Fruit fly (Drosophila melanogaster) whole organism, embryonic: Measurements from ENCODE around the gene Ing5.

ENCODE experiments used
- Atf-2 ChIP-seq: fragments of 200-800 bp; sonication (Bioruptor generic); optimal IDR thresholded peaks from 2 replicates; lab custom pipeline; 2016; ENCODE audit warnings: missing biosample characterization, missing genetic modification characterization
- CG10209 ChIP-seq: fragments of 200-800 bp; sonication (Bioruptor generic); optimal IDR thresholded peaks from 3 replicates; lab custom pipeline; 2017; ENCODE audit warnings: missing biosample characterization, mild to moderate bottlenecking, missing genetic modification characterization, missing genetic modification reagents
- CG10267 ChIP-seq: fragments of 200-800 bp; sonication (Bioruptor generic); optimal IDR thresholded peaks from 2 replicates; lab custom pipeline; 2018; ENCODE audit warnings: missing biosample characterization, mild to moderate bottlenecking, missing genetic modification characterization, moderate library complexity
- CG10959 ChIP-seq: fragments of 200-800 bp; sonication (Bioruptor generic); IDR thresholded peaks from 2 replicates; pipeline ENCODE4 v1.3.6; 2022; ENCODE audit warnings: missing biosample characterization, missing genetic modification characterization
- CG12659 ChIP-seq: fragments of 200-800 bp; sonication (Bioruptor generic); optimal IDR thresholded peaks from 3 replicates; lab custom pipeline; 2017; ENCODE audit warnings: mild to moderate bottlenecking, missing biosample characterization, missing genetic modification reagents, missing genetic modification characterization
- CG13424 ChIP-seq: fragments of 200-800 bp; sonication (Bioruptor generic); optimal IDR thresholded peaks from 2 replicates; lab custom pipeline; 2019; ENCODE audit warnings: missing biosample characterization, mild to moderate bottlenecking, missing genetic modification characterization, moderate library complexity
- CG13624 ChIP-seq: fragments of 200-800 bp; sonication (Bioruptor generic); optimal IDR thresholded peaks from 2 replicates; lab custom pipeline; 2016; ENCODE audit warnings: missing biosample characterization, missing genetic modification characterization
- CG14441 ChIP-seq: fragments of 200-800 bp; sonication (Bioruptor generic); IDR thresholded peaks from 2 replicates; pipeline ENCODE4 v1.3.6; 2022; ENCODE audit warnings: missing biosample characterization, missing genetic modification characterization
- CG14860 ChIP-seq: fragments of 200-800 bp; sonication (Bioruptor generic); IDR thresholded peaks from 3 replicates; pipeline ENCODE4 v1.3.6; 2022; ENCODE audit warnings: missing biosample characterization, missing genetic modification characterization; ENCODE audit not compliant: partially characterized antibody
- CG1529 ChIP-seq: fragments of 200-800 bp; sonication (Bioruptor generic); optimal IDR thresholded peaks from 3 replicates; lab custom pipeline; 2018; ENCODE audit warnings: missing biosample characterization, missing genetic modification characterization
- CG17912 ChIP-seq: fragments of 200-800 bp; sonication (Bioruptor generic); optimal IDR thresholded peaks from 2 replicates; lab custom pipeline; 2018; ENCODE audit warnings: missing biosample characterization, mild to moderate bottlenecking, missing genetic modification characterization
- CG3726 ChIP-seq: fragments of 200-800 bp; sonication (Bioruptor generic); IDR thresholded peaks from 3 replicates; pipeline ENCODE4, ENCODE4 v1.3.6; 2022; ENCODE audit warnings: missing biosample characterization, missing genetic modification characterization
- CG4854 ChIP-seq: fragments of 200-800 bp; sonication (Bioruptor generic); optimal IDR thresholded peaks from 2 replicates; lab custom pipeline; 2016; ENCODE audit warnings: missing biosample characterization, missing genetic modification characterization, inconsistent platforms
- CG6813 ChIP-seq: fragments of 200-800 bp; sonication (Bioruptor generic); optimal IDR thresholded peaks from 2 replicates; lab custom pipeline; 2017; ENCODE audit warnings: missing biosample characterization, missing genetic modification characterization, mild to moderate bottlenecking, moderate library complexity, missing genetic modification reagents
- CG7357 ChIP-seq: fragments of 200-800 bp; sonication (Bioruptor generic); IDR thresholded peaks from 3 replicates; pipeline ENCODE4 v1.3.6; 2022; ENCODE audit warnings: missing biosample characterization, missing genetic modification characterization
- CG7839 ChIP-seq: fragments of 200-800 bp; sonication (Bioruptor generic); optimal IDR thresholded peaks from 3 replicates; lab custom pipeline; 2018; ENCODE audit warnings: missing biosample characterization, mild to moderate bottlenecking, missing genetic modification characterization, moderate library complexity
- CG8089 ChIP-seq: fragments of 200-800 bp; sonication (Bioruptor generic); optimal IDR thresholded peaks from 3 replicates; lab custom pipeline; 2016; ENCODE audit warnings: missing biosample characterization, missing genetic modification characterization
- CG8281 ChIP-seq: fragments of 200-800 bp; sonication (Bioruptor generic); optimal IDR thresholded peaks from 2 replicates; lab custom pipeline; 2018; ENCODE audit warnings: missing biosample characterization, mild to moderate bottlenecking, missing genetic modification characterization, moderate library complexity
- CG9609 ChIP-seq: fragments of 200-800 bp; sonication (Bioruptor generic); optimal IDR thresholded peaks from 3 replicates; lab custom pipeline; 2016; ENCODE audit warnings: missing biosample characterization, missing genetic modification characterization
- CG9932 ChIP-seq: fragments of 200-800 bp; sonication (Bioruptor generic); IDR thresholded peaks from 2 replicates; pipeline ENCODE4 v1.3.6; 2022; ENCODE audit warnings: missing biosample characterization, missing genetic modification characterization
- CoRest ChIP-seq: fragments of 200-800 bp; sonication (Bioruptor generic); optimal IDR thresholded peaks from 3 replicates; lab custom pipeline; 2018; ENCODE audit warnings: missing biosample characterization, mild to moderate bottlenecking, missing genetic modification characterization, moderate library complexity
- D19B ChIP-seq: fragments of 200-800 bp; sonication (Bioruptor generic); optimal IDR thresholded peaks from 2 replicates; lab custom pipeline; 2017; ENCODE audit warnings: missing biosample characterization, mild to moderate bottlenecking, missing genetic modification characterization
- Dp ChIP-seq: fragments of 200-800 bp; sonication (Bioruptor generic); optimal IDR thresholded peaks from 2 replicates; lab custom pipeline; 2018; ENCODE audit warnings: missing biosample characterization, mild to moderate bottlenecking, missing genetic modification characterization, moderate library complexity
- Dref ChIP-seq: fragments of 200-800 bp; sonication (Bioruptor generic); IDR thresholded peaks from 2 replicates; pipeline ENCODE4 v1.3.6; 2022; ENCODE audit warnings: missing biosample characterization, missing genetic modification characterization
- E2f2 ChIP-seq: fragments of 200-800 bp; sonication (Bioruptor generic); IDR thresholded peaks from 2 replicates; pipeline ENCODE4 v1.3.6; 2022; ENCODE audit warnings: missing biosample characterization, missing genetic modification characterization
- Gug ChIP-seq: fragments of 200-800 bp; sonication (Bioruptor generic); IDR thresholded peaks from 4 replicates; pipeline ENCODE4 v1.3.6; 2022; ENCODE audit warnings: missing biosample characterization, missing genetic modification characterization
- H2.0 ChIP-seq: fragments of 200-800 bp; sonication (Bioruptor generic); IDR thresholded peaks from 2 replicates; pipeline ENCODE4 v1.3.6; 2022; ENCODE audit warnings: missing biosample characterization, missing genetic modification characterization
- HmgZ ChIP-seq: fragments of 200-800 bp; sonication (Bioruptor generic); optimal IDR thresholded peaks from 2 replicates; lab custom pipeline; 2018; ENCODE audit warnings: missing biosample characterization, mild to moderate bottlenecking, missing genetic modification characterization
- Hr78 ChIP-seq, 2 experiments: fragments of 200-800 bp in 1 of 2; fragments of >200 bp in 1 of 2; sonication (Bioruptor generic) in 1 of 2; optimal IDR thresholded peaks; 2 replicates each; lab custom pipeline; 2017 to 2019; ENCODE audit warnings: missing biosample characterization in 2 of 2, missing genetic modification characterization in 2 of 2, mild to moderate bottlenecking in 1 of 2, moderate library complexity in 1 of 2
- Mes4 ChIP-seq: fragments of 200-800 bp; sonication (Bioruptor generic); optimal IDR thresholded peaks from 2 replicates; lab custom pipeline; 2016; ENCODE audit warnings: missing biosample characterization, missing genetic modification characterization
- NC2β ChIP-seq: fragments of 200-800 bp; sonication (Bioruptor generic); optimal IDR thresholded peaks from 2 replicates; lab custom pipeline; 2016; ENCODE audit warnings: missing biosample characterization, missing genetic modification characterization
- PHDP ChIP-seq: fragments of 200-800 bp; sonication (Bioruptor generic); optimal IDR thresholded peaks from 3 replicates; lab custom pipeline; 2018; ENCODE audit warnings: missing biosample characterization, mild to moderate bottlenecking, missing genetic modification characterization, moderate library complexity
- Ptx1 ChIP-seq: fragments of 200-800 bp; sonication (Bioruptor generic); IDR thresholded peaks from 2 replicates; pipeline ENCODE4 v1.3.6; 2022; ENCODE audit warnings: missing biosample characterization, missing genetic modification characterization
- Sin3A ChIP-seq: fragments of >200 bp; optimal IDR thresholded peaks from 2 replicates; lab custom pipeline; 2018
- Sry-δ ChIP-seq: fragments of 200-800 bp; sonication (Bioruptor generic); optimal IDR thresholded peaks from 2 replicates; lab custom pipeline; 2016; ENCODE audit warnings: missing biosample characterization, missing genetic modification characterization
- YL-1 ChIP-seq: fragments of 200-800 bp; sonication (Bioruptor generic); optimal IDR thresholded peaks from 3 replicates; lab custom pipeline; 2017; ENCODE audit warnings: missing biosample characterization, mild to moderate bottlenecking, missing genetic modification characterization
- aop ChIP-seq: fragments of 200-800 bp; sonication (Bioruptor generic); IDR thresholded peaks from 2 replicates; pipeline ENCODE4 v1.3.6; 2022; ENCODE audit warnings: missing biosample characterization, missing genetic modification characterization
- br ChIP-seq: fragments of >200 bp; optimal IDR thresholded peaks from 2 replicates; lab custom pipeline; 2017
- chinmo ChIP-seq: fragments of 200-800 bp; sonication (Bioruptor generic); IDR thresholded peaks from 4 replicates; pipeline ENCODE4 v1.3.6; 2022; ENCODE audit warnings: missing biosample characterization, missing genetic modification characterization; ENCODE audit not compliant: partially characterized antibody
- croc ChIP-seq: fragments of 200-800 bp; sonication (Bioruptor generic); conservative IDR thresholded peaks from 3 replicates; pipeline ENCODE4 v1.3.6; 2022; ENCODE audit warnings: missing biosample characterization, missing genetic modification characterization
- disco-r ChIP-seq: fragments of 200-800 bp; sonication (Bioruptor generic); optimal IDR thresholded peaks from 2 replicates; lab custom pipeline; 2016; ENCODE audit warnings: missing biosample characterization, missing genetic modification characterization
- eve ChIP-seq, 2 experiments: fragments of >200 bp; optimal IDR thresholded peaks; 2 replicates each; lab custom pipeline; 2017; ENCODE audit warnings: missing biosample characterization in 2 of 2, missing genetic modification characterization in 2 of 2
- jigr1 ChIP-seq: fragments of 200-800 bp; sonication (Bioruptor generic); IDR thresholded peaks from 3 replicates; pipeline ENCODE4 v1.3.6; 2022; ENCODE audit warnings: missing biosample characterization, missing genetic modification characterization
- nerfin-2 ChIP-seq: fragments of 200-800 bp; sonication (Bioruptor generic); IDR thresholded peaks from 2 replicates; pipeline ENCODE4 v1.3.6; 2022; ENCODE audit warnings: missing biosample characterization, missing genetic modification characterization; ENCODE audit not compliant: partially characterized antibody
- pfk ChIP-seq: fragments of 200-800 bp; sonication (Bioruptor generic); optimal IDR thresholded peaks from 2 replicates; lab custom pipeline; 2018; ENCODE audit warnings: missing biosample characterization, mild to moderate bottlenecking, missing genetic modification characterization, moderate library complexity
- ranshi ChIP-seq: fragments of 200-800 bp; sonication (Bioruptor generic); IDR thresholded peaks from 2 replicates; pipeline ENCODE4 v1.3.6; 2022; ENCODE audit warnings: missing biosample characterization, missing genetic modification characterization
- sna ChIP-seq: fragments of 200-800 bp; sonication (Bioruptor generic); IDR thresholded peaks from 2 replicates; pipeline ENCODE4 v1.3.6; 2022; ENCODE audit warnings: missing biosample characterization, missing genetic modification characterization; ENCODE audit not compliant: partially characterized antibody
- sob ChIP-seq: fragments of 200-800 bp; sonication (Bioruptor generic); IDR thresholded peaks from 2 replicates; pipeline ENCODE4 v1.3.6; 2022; ENCODE audit warnings: missing biosample characterization, missing genetic modification characterization
- stwl ChIP-seq: fragments of 200-800 bp; sonication (Bioruptor generic); optimal IDR thresholded peaks from 3 replicates; lab custom pipeline; 2018; ENCODE audit warnings: missing biosample characterization, mild to moderate bottlenecking, missing genetic modification characterization, moderate library complexity
- sug ChIP-seq: fragments of 200-800 bp; optimal IDR thresholded peaks from 2 replicates; lab custom pipeline; 2019; ENCODE audit warnings: missing biosample characterization, mild to moderate bottlenecking, missing genetic modification characterization, moderate library complexity
- trem ChIP-seq: fragments of 200-800 bp; optimal IDR thresholded peaks from 3 replicates; lab custom pipeline; 2019; ENCODE audit warnings: missing biosample characterization, mild to moderate bottlenecking, missing genetic modification characterization, moderate library complexity
- ttk ChIP-seq: fragments of 200-800 bp; sonication (Bioruptor generic); IDR thresholded peaks from 2 replicates; pipeline ENCODE4 v2.1.2; 2022; ENCODE audit warnings: missing biosample characterization, missing genetic modification characterization
- yki ChIP-seq: fragments of >200 bp; optimal IDR thresholded peaks from 3 replicates; lab custom pipeline; 2018

Ing5 gene

DNA sequence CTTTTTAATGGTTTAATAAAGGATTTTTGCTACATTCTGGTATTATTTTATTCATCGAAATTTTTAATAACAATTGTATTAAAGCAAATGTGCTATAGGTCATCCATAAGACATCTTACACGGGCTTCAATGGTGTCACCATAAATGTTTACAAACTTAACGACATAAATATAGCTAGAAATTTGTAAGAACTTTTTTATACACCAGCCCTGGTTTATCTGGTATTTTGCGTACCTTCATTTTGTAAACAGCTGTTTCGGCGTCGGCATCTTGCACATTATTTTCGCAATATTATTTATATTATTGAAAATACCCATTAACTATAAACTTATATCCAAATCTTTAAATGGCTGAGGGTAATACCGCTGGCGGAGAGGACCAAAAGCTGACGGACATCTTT, 19.7 kb downstream of the Ing5 start, which contains the start of gene Tap42 (continued):
- TF ChIP-seq CG13624 (GFP tag; lab: Kevin White, UChicago), result no peak
- TF ChIP-seq CG14441 (GFP tag; lab: Robert Waterston, UW), result no peak
- TF ChIP-seq aop, result no peak
- no peak for TF ChIP-seq nerfin-2 (GFP tag; lab: Robert Waterston, UW)
- no peak for TF ChIP-seq Atf-2 (GFP tag; lab: Kevin White, UChicago)
- TF ChIP-seq CG9609 (GFP tag; lab: Kevin White, UChicago), result no peak
- TF ChIP-seq Dref, result no peak
- peak; percentile 25 for TF ChIP-seq HmgZ
- peak; percentile 27 for TF ChIP-seq stwl (tag; lab: Kevin White, UChicago)
- TF ChIP-seq CG9932, result peak; percentile 53
- no peak for TF ChIP-seq CG8281
- no peak for TF ChIP-seq chinmo (GFP tag; lab: Robert Waterston, UW)
- peak; percentile 49 for TF ChIP-seq CG10267
- TF ChIP-seq CG6813 (GFP tag; lab: Kevin White, UChicago), result no peak
- TF ChIP-seq sob (GFP tag; lab: Robert Waterston, UW), result no peak
- TF ChIP-seq Hr78 (GFP tag; optimal IDR thresholded peaks at IDR 0.05; lab: Kevin White, UChicago), result no peak
- TF ChIP-seq CG13424 (tag; lab: Kevin White, UChicago), result peak; percentile 49
- TF ChIP-seq Mes4, result no peak
- peak; percentile 53 for TF ChIP-seq CG12659 (GFP tag; lab: Kevin White, UChicago)
- TF ChIP-seq eve (GFP tag; optimal IDR thresholded peaks at IDR 0.05; lab: Kevin White, UChicago), result no peak
- TF ChIP-seq sna (GFP tag; lab: Robert Waterston, UW), result no peak
- TF ChIP-seq yki, result no peak
- TF ChIP-seq D19B (GFP tag; lab: Kevin White, UChicago), result no peak
- no peak for TF ChIP-seq Sin3A (lab: Kevin White, UChicago)
- peak; percentile 48 for TF ChIP-seq sug (tag; lab: Kevin White, UChicago)
- no peak for TF ChIP-seq CG17912 (GFP tag; lab: Kevin White, UChicago)
- no peak for TF ChIP-seq Ptx1 (GFP tag; lab: Robert Waterston, UW)
- TF ChIP-seq CG4854, result no peak
- peak; percentile 28 for TF ChIP-seq E2f2 (GFP tag; lab: Robert Waterston, UW)
- TF ChIP-seq CG14860 (GFP tag; lab: Robert Waterston, UW), result no peak
- peak; percentile 22 for TF ChIP-seq trem (tag; lab: Kevin White, UChicago)
- TF ChIP-seq H2.0, result no peak
- no peak for TF ChIP-seq Gug
- TF ChIP-seq ranshi, result no peak
- no peak for TF ChIP-seq CG1529
- no peak for TF ChIP-seq CG7357
- TF ChIP-seq CoRest (tag; lab: Kevin White, UChicago), result peak; percentile 50
- no peak for TF ChIP-seq br (lab: Kevin White, UChicago)
- peak; percentile 46 for TF ChIP-seq PHDP (tag; lab: Kevin White, UChicago)
- TF ChIP-seq Dp (GFP tag; lab: Kevin White, UChicago), result no peak
- TF ChIP-seq jigr1 (GFP tag; lab: Robert Waterston, UW), result no peak
- no peak for TF ChIP-seq pfk (GFP tag; lab: Kevin White, UChicago)
- TF ChIP-seq NC2β (GFP tag; lab: Kevin White, UChicago), result no peak
- no peak for TF ChIP-seq croc (GFP tag; lab: Robert Waterston, UW)
- no peak for TF ChIP-seq YL-1 (GFP tag; lab: Kevin White, UChicago)
- no peak for TF ChIP-seq CG3726 (GFP tag; lab: Robert Waterston, UW)
- no peak for TF ChIP-seq ttk (GFP tag; lab: Robert Waterston, UW)
- TF ChIP-seq CG10959 (GFP tag; lab: Robert Waterston, UW), result no peak
- no peak for TF ChIP-seq Sry-δ (GFP tag; lab: Kevin White, UChicago)
- no peak for TF ChIP-seq disco-r (GFP tag; lab: Kevin White, UChicago)
- no peak for TF ChIP-seq CG8089 (GFP tag; lab: Kevin White, UChicago)
- TF ChIP-seq CG7839 (tag; lab: Kevin White, UChicago), result peak; percentile 12
- no peak for TF ChIP-seq CG10209
